Fruit fly (Drosophila melanogaster): ENCODE measurements around the gene CG5418.

Gene CG5418

DNA sequence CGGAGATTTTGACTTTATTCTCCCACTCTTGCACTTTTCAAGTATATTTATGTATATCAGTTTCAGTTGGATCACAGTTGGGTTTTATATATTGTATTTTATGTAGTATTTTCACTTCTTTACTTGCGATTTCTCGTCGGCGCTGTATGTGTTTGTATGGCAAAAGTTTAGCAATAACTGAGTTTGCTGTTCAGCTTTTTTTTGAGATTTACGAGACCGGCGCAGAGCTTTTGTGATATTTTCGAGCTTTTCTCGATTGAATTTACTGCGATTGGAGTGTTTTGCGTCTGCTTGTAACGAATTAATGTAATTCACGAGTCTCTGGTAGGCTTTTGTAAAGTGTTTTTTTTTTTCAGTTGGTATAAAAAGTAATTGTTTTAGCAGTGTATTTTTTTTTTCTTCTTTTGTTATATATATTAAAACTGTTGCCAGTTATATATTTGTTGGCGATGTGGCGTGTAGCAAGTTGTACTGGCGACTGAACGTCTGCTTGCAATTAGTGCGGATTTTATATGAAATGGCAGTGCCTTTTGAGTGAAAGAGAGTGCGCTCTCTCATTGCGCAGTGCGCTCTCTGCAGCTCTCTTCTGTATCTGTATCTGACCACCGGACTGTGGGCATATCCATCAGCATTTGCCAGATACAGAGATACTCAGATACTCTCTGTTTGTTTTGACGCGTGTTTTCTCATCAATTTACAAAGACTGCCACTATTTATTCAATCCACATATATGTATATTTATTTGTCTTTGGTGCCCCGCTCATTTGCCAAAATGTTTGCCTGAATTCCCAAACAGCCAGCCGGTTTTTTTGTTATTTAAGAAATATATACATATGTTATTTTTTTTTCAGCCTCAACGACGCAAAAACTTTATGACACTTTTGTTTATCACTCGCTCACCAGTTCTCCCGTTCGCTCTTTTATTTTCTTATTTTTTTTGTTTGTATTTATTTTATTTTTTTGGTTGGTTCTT lies 8.0 kb upstream of the CG5418 start (continued):
- peak; percentile 72; the same call in 1 of the 3 replicates for TF ChIP-seq Dbx (GFP tag; IDR thresholded peaks at IDR 0.05)
- TF ChIP-seq CG10654 (GFP tag; optimal IDR thresholded peaks at IDR 0.05), result peak; percentile 2
- peak; percentile 35; the same call in 1 of the 2 replicates for TF ChIP-seq Adf1 (GFP tag; IDR thresholded peaks at IDR 0.05)
- peak; percentile 37; the same call in 1 of the 2 replicates for TF ChIP-seq hbn (GFP tag; IDR thresholded peaks at IDR 0.05; ENCODE audit: partially characterized antibody)
- no peak for TF ChIP-seq Abd-B (GFP tag; optimal IDR thresholded peaks at IDR 0.05)
- TF ChIP-seq Eip74EF (GFP tag; optimal IDR thresholded peaks at IDR 0.05), result peak in 1 of 2 experiments; percentile 59
- TF ChIP-seq CG34224 (GFP tag; IDR thresholded peaks at IDR 0.05; ENCODE audit: partially characterized antibody), result peak; percentile 46; the same call in 2 of the 3 replicates
- peak in 1 of 3 experiments; percentile 19 for TF ChIP-seq lola (GFP tag; optimal IDR thresholded peaks at IDR 0.05)
- no peak for TF ChIP-seq CkIIα-i1 (GFP tag; IDR thresholded peaks at IDR 0.05)
- TF ChIP-seq Tbp (GFP tag; optimal IDR thresholded peaks at IDR 0.05), result peak; percentile 60
- TF ChIP-seq CG11504 (tag; optimal IDR thresholded peaks at IDR 0.05), result peak; percentile 46
- peak; percentile 89 for TF ChIP-seq CG13296 (GFP tag; optimal IDR thresholded peaks at IDR 0.05)
- TF ChIP-seq CG13775 (GFP tag; optimal IDR thresholded peaks at IDR 0.05), result peak; percentile 8
- TF ChIP-seq CG42726 (GFP tag; IDR thresholded peaks at IDR 0.05; ENCODE audit: partially characterized antibody), result peak; percentile 38; the same call in 1 of the 2 replicates
- peak; percentile 66 for TF ChIP-seq Nf-YC (tag; optimal IDR thresholded peaks at IDR 0.05)
- peak; percentile 12 for TF ChIP-seq D19B (GFP tag; optimal IDR thresholded peaks at IDR 0.05)
- no peak for TF ChIP-seq Camta (GFP tag; optimal IDR thresholded peaks at IDR 0.05)
- TF ChIP-seq exex (tag; optimal IDR thresholded peaks at IDR 0.05), result peak; percentile 51
- peak; percentile 60 for TF ChIP-seq salm (tag; optimal IDR thresholded peaks at IDR 0.05)
- TF ChIP-seq inv (GFP tag; IDR thresholded peaks at IDR 0.05; ENCODE audit: partially characterized antibody), result peak; percentile 33; the same call in 1 of the 2 replicates
- TF ChIP-seq Hand (GFP tag; optimal IDR thresholded peaks at IDR 0.05), result peak; percentile 87
- TF ChIP-seq CG6813 (GFP tag; optimal IDR thresholded peaks at IDR 0.05), result peak; percentile 89
- peak; percentile 61; the same call in 1 of the 3 replicates for TF ChIP-seq CG11456 (GFP tag; IDR thresholded peaks at IDR 0.05)
- TF ChIP-seq CG30020 (tag; optimal IDR thresholded peaks at IDR 0.05), result peak; percentile 13
- peak; percentile 88 for TF ChIP-seq BtbVII (GFP tag; optimal IDR thresholded peaks at IDR 0.05)
- peak; percentile 99 for TF ChIP-seq abd-A (tag; optimal IDR thresholded peaks at IDR 0.05)
- 0 out of 3 replicates have a peak, but pooled peaks have one; percentile 22 for TF ChIP-seq Opbp (GFP tag; IDR thresholded peaks at IDR 0.05; ENCODE audit: partially characterized antibody)
- TF ChIP-seq CG14710 (tag; optimal IDR thresholded peaks at IDR 0.05), result peak; percentile 44
- peak; percentile 86 for TF ChIP-seq ewg (GFP tag; optimal IDR thresholded peaks at IDR 0.05)
- peak; percentile 83 for TF ChIP-seq schlank (tag; optimal IDR thresholded peaks at IDR 0.05)
- peak; percentile 82 for TF ChIP-seq CG15514 (GFP tag; optimal IDR thresholded peaks at IDR 0.05)
- TF ChIP-seq unpg (GFP tag; optimal IDR thresholded peaks at IDR 0.05), result peak; percentile 60
- peak; percentile 73 for TF ChIP-seq pfk (GFP tag; optimal IDR thresholded peaks at IDR 0.05)
- TF ChIP-seq CG12299 (tag; optimal IDR thresholded peaks at IDR 0.05), result peak; percentile 72
- TF ChIP-seq al (GFP tag; IDR thresholded peaks at IDR 0.05), result no peak
- TF ChIP-seq CG18764 (GFP tag; optimal IDR thresholded peaks at IDR 0.05), result peak; percentile 14
- peak; percentile 20 for TF ChIP-seq CG12391 (tag; optimal IDR thresholded peaks at IDR 0.05)
- TF ChIP-seq bsh (GFP tag; optimal IDR thresholded peaks at IDR 0.05), result peak; percentile 25 to 42
- peak; percentile 57 for TF ChIP-seq Sox100B (GFP tag; optimal IDR thresholded peaks at IDR 0.05)
- TF ChIP-seq Ada2b (GFP tag; IDR thresholded peaks at IDR 0.05), result 0 out of 2 replicates have a peak, but pooled peaks have one; percentile 7
- peak; percentile 60; the same call in 1 of the 3 replicates for TF ChIP-seq zen2 (GFP tag; IDR thresholded peaks at IDR 0.05; ENCODE audit: partially characterized antibody)
- TF ChIP-seq CG10321 (GFP tag; IDR thresholded peaks at IDR 0.05), result no peak
- TF ChIP-seq NC2β (GFP tag; optimal IDR thresholded peaks at IDR 0.05), result peak; percentile 59
- TF ChIP-seq CG1792 (GFP tag; optimal IDR thresholded peaks at IDR 0.05), result no peak
- no peak for TF ChIP-seq Neu2 (GFP tag; optimal IDR thresholded peaks at IDR 0.05; ENCODE audit: borderline replicate concordance)
